Worm (Caenorhabditis elegans): ENCODE results near the gene oac-23.
"Not testable (repeated sequence)": the region's sequence is repeated elsewhere in the genome, so short reads cannot be mapped to it uniquely, and the experiment has no call there.

The oac-23 gene

DNA sequence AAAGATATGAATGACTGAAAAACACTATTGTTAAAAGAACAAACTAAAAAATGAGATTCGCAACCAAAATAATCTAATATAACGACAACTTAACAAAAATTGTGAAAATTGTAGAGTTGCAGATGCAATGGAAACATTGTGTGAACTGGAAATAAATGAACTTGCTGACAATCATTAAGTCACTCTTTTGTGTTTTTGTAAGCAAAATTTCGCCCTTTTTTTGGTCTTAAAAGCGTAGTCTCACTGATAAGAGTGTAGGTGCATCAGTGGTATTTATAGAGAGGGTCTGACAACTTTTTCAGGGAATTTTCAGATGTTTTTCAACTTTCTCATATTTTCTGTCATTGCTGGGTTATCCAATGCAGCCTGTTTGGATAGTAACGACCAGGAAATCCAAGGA is 44.9 kb downstream of the oac-23 start, which contains the start of gene clec-68:
Gene clec-68, plus strand, starts transcription at position 301 of the 400 bp plus-strand sequence.
- no peak for TF ChIP-seq ztf-23 (GFP tag; IDR thresholded peaks at IDR 0.05)

- TF ChIP-seq med-1 (GFP tag; optimal IDR thresholded peaks at IDR 0.05; ENCODE audit: insufficient read depth); ztf-23 (GFP tag; IDR thresholded peaks at IDR 0.05); ztf-29 (GFP tag; IDR thresholded peaks at IDR 0.05): not testable (repeated sequence)
Measured at ce11 chrIV:3932408-3932807, 51.2 kb downstream of the oac-23 start, which contains the start of gene clec-70. Gene clec-70 (plus strand): TSS chrIV:3932708.
